Worm (Caenorhabditis elegans) whole organism, young adult: Measurements from ENCODE around the gene crn-6.

Experiments
- B0019.2 ChIP-seq: fragments of 200-800 bp; sonication (Bioruptor generic); conservative IDR thresholded peaks from 2 replicates; pipeline ENCODE4 v1.3.6; 2022; ENCODE audit warnings: missing genetic modification reagents, missing genetic modification characterization, missing compliant biosample characterization
- F10E7.11 ChIP-seq: sonication (generic microtip); optimal IDR thresholded peaks from 2 replicates; lab custom pipeline; 2017; ENCODE audit warnings: mild to moderate bottlenecking, missing genetic modification characterization, moderate library complexity, missing compliant biosample characterization
- F22D6.2 ChIP-seq: sonication (generic microtip); optimal IDR thresholded peaks from 2 replicates; lab custom pipeline; 2016; ENCODE audit warnings: mild to moderate bottlenecking, missing genetic modification characterization, missing compliant biosample characterization
- F52B5.7 ChIP-seq: sonication (generic microtip); optimal IDR thresholded peaks from 2 replicates; lab custom pipeline; 2016; ENCODE audit warnings: mild to moderate bottlenecking, missing genetic modification characterization, missing compliant biosample characterization
- K11D2.4 ChIP-seq: fragments of 200-800 bp; sonication (Bioruptor generic); IDR thresholded peaks from 2 replicates; pipeline ENCODE4 v1.3.6; 2022; ENCODE audit warnings: missing genetic modification reagents, missing genetic modification characterization, missing compliant biosample characterization
- Y53F4B.3 ChIP-seq: fragments of 200-800 bp; sonication (Bioruptor generic); IDR thresholded peaks from 2 replicates; pipeline ENCODE4 v1.3.6; 2022; ENCODE audit warnings: missing genetic modification reagents, missing genetic modification characterization, missing compliant biosample characterization
- Y95B8A.8 ChIP-seq: fragments of 200-800 bp; sonication (Bioruptor generic); IDR thresholded peaks from 2 replicates; pipeline ENCODE4 v1.3.6; 2022; ENCODE audit warnings: missing genetic modification reagents, missing genetic modification characterization, missing compliant biosample characterization
- ZK185.1 ChIP-seq: sonication (generic microtip); optimal IDR thresholded peaks from 2 replicates; lab custom pipeline; 2016; ENCODE audit warnings: mild to moderate bottlenecking, missing genetic modification characterization, missing compliant biosample characterization; ENCODE audit not compliant: poor library complexity, severe bottlenecking
- attf-6 ChIP-seq: fragments of 200-800 bp; sonication (Bioruptor generic); IDR thresholded peaks from 2 replicates; pipeline ENCODE4 v1.3.6; 2022; ENCODE audit warnings: missing genetic modification reagents, missing genetic modification characterization, missing compliant biosample characterization
- bed-2 ChIP-seq: fragments of 200-800 bp; sonication (Bioruptor generic); IDR thresholded peaks from 2 replicates; pipeline ENCODE4 v1.3.6; 2022; ENCODE audit warnings: missing genetic modification reagents, missing genetic modification characterization, missing compliant biosample characterization
- cebp-2 ChIP-seq: fragments of 200-800 bp; sonication (Bioruptor generic); IDR thresholded peaks from 2 replicates; pipeline ENCODE4 v1.3.6; 2022; ENCODE audit warnings: missing genetic modification characterization, missing compliant biosample characterization
- ceh-40 ChIP-seq: fragments of 200-800 bp; sonication (Bioruptor generic); IDR thresholded peaks from 2 replicates; pipeline ENCODE4 v1.3.6; 2022; ENCODE audit warnings: missing genetic modification characterization, missing compliant biosample characterization
- egrh-3 ChIP-seq: fragments of 200-800 bp; sonication (Bioruptor generic); IDR thresholded peaks from 2 replicates; pipeline ENCODE4 v1.3.6; 2022; ENCODE audit warnings: missing genetic modification reagents, missing genetic modification characterization, missing compliant biosample characterization
- ekl-4 ChIP-seq: fragments of 200-800 bp; sonication (Bioruptor generic); IDR thresholded peaks from 2 replicates; pipeline ENCODE4 v1.3.6; 2022; ENCODE audit warnings: missing genetic modification reagents, missing genetic modification characterization, missing compliant biosample characterization
- hlh-12 ChIP-seq: sonication (generic microtip); optimal IDR thresholded peaks from 2 replicates; lab custom pipeline; 2016; ENCODE audit warnings: missing genetic modification characterization, missing compliant biosample characterization
- hmg-1.2 ChIP-seq: fragments of 200-800 bp; sonication (Bioruptor generic); IDR thresholded peaks from 2 replicates; pipeline ENCODE4 v1.3.6; 2022; ENCODE audit warnings: missing genetic modification reagents, missing genetic modification characterization, missing compliant biosample characterization
- hmg-20 ChIP-seq: fragments of 200-800 bp; sonication (Bioruptor generic); IDR thresholded peaks from 2 replicates; pipeline ENCODE4 v1.3.6; 2022; ENCODE audit warnings: missing genetic modification reagents, missing genetic modification characterization, missing compliant biosample characterization
- let-526 ChIP-seq: fragments of 200-800 bp; sonication (Bioruptor generic); IDR thresholded peaks from 2 replicates; pipeline ENCODE4 v1.3.6; 2022; ENCODE audit warnings: missing genetic modification reagents, missing genetic modification characterization, missing compliant biosample characterization
- let-607 ChIP-seq, 2 experiments: fragments of 200-800 bp in 1 of 2; sonication (Bioruptor generic) in 1 of 2; sonication (generic microtip) in 1 of 2; optimal IDR thresholded peaks; 2 replicates each; lab custom pipeline; 2016 to 2018; ENCODE audit warnings: mild to moderate bottlenecking in 2 of 2, missing compliant biosample characterization in 2 of 2, missing genetic modification characterization in 2 of 2, moderate library complexity in 2 of 2, missing genotype in 1 of 2
- lin-26 ChIP-seq: fragments of 200-800 bp; sonication (Bioruptor generic); IDR thresholded peaks from 2 replicates; pipeline ENCODE4 v1.3.6; 2022; ENCODE audit warnings: missing genetic modification reagents, missing genetic modification characterization, missing compliant biosample characterization
- lsy-27 ChIP-seq: sonication (generic microtip); optimal IDR thresholded peaks from 2 replicates; lab custom pipeline; 2017; ENCODE audit warnings: missing genetic modification characterization, mild to moderate bottlenecking, missing compliant biosample characterization, antibody characterized with exemption, missing genotype, borderline replicate concordance; ENCODE audit not compliant: insufficient read depth
- madf-6 ChIP-seq: fragments of 200-800 bp; sonication (Bioruptor generic); IDR thresholded peaks from 2 replicates; pipeline ENCODE4 v1.3.6; 2022; ENCODE audit warnings: missing genetic modification reagents, missing genetic modification characterization, missing compliant biosample characterization
- mxl-1 ChIP-seq: sonication (generic microtip); optimal IDR thresholded peaks from 2 replicates; lab custom pipeline; 2016; ENCODE audit warnings: missing genetic modification characterization, missing compliant biosample characterization
- nfya-2 ChIP-seq: fragments of 200-800 bp; sonication (Bioruptor generic); IDR thresholded peaks from 2 replicates; pipeline ENCODE4 v1.3.6; 2022; ENCODE audit warnings: missing genetic modification reagents, missing genetic modification characterization, missing compliant biosample characterization
- nfyb-1 ChIP-seq: fragments of 200-800 bp; sonication (Bioruptor generic); IDR thresholded peaks from 2 replicates; pipeline ENCODE4 v1.3.6; 2022; ENCODE audit warnings: missing genetic modification reagents, missing genetic modification characterization, missing compliant biosample characterization
- nhr-179 ChIP-seq: sonication (generic microtip); optimal IDR thresholded peaks from 2 replicates; lab custom pipeline; 2016; ENCODE audit warnings: mild to moderate bottlenecking, missing genetic modification characterization, missing compliant biosample characterization
- nhr-90 ChIP-seq: sonication (generic microtip); optimal IDR thresholded peaks from 2 replicates; lab custom pipeline; 2016; ENCODE audit warnings: missing genotype, mild to moderate bottlenecking, missing genetic modification characterization, missing compliant biosample characterization
- pha-4 ChIP-seq: fragments of 150-350 bp; sonication (generic microtip); optimal IDR thresholded peaks from 2 replicates; lab custom pipeline; 2014; ENCODE audit warnings: missing biosample characterization, missing genetic modification reagents, missing genetic modification characterization
- repo-1 ChIP-seq: sonication (generic microtip); optimal IDR thresholded peaks from 2 replicates; lab custom pipeline; 2017; ENCODE audit warnings: mild to moderate bottlenecking, missing genetic modification characterization, missing compliant biosample characterization
- sdz-38 ChIP-seq: sonication (generic microtip); optimal IDR thresholded peaks from 2 replicates; lab custom pipeline; 2016; ENCODE audit warnings: missing genotype, missing genetic modification characterization, missing compliant biosample characterization
- snpc-3.4 ChIP-seq: sonication (generic microtip); optimal IDR thresholded peaks from 2 replicates; lab custom pipeline; 2017; ENCODE audit warnings: missing genetic modification characterization, mild to moderate bottlenecking, missing compliant biosample characterization, antibody characterized with exemption, moderate library complexity, missing genotype, missing genetic modification reagents
- tbx-9 ChIP-seq: sonication (generic microtip); optimal IDR thresholded peaks from 2 replicates; lab custom pipeline; 2016; ENCODE audit warnings: borderline replicate concordance, missing genetic modification characterization, inconsistent platforms, missing compliant biosample characterization
- unc-130 ChIP-seq: sonication (generic microtip); optimal IDR thresholded peaks from 2 replicates; lab custom pipeline; 2016; ENCODE audit warnings: missing genetic modification reagents, missing genetic modification characterization, missing compliant biosample characterization
- unc-62 ChIP-seq: fragments of 150-350 bp; optimal IDR thresholded peaks from 2 replicates; lab custom pipeline; 2014; ENCODE audit warnings: missing biosample characterization, missing genetic modification reagents, missing genetic modification characterization
- zfh-2 ChIP-seq: fragments of 200-800 bp; sonication (Bioruptor generic); conservative IDR thresholded peaks from 2 replicates; pipeline ENCODE4 v1.3.6; 2022; ENCODE audit warnings: missing genetic modification reagents, missing genetic modification characterization, missing compliant biosample characterization
- ztf-22 ChIP-seq: fragments of 200-800 bp; sonication (Bioruptor generic); optimal IDR thresholded peaks from 2 replicates; lab custom pipeline; 2018; ENCODE audit warnings: mild to moderate bottlenecking, missing genetic modification characterization, moderate library complexity, missing compliant biosample characterization
- ztf-25 ChIP-seq: fragments of 200-800 bp; sonication (Bioruptor generic); IDR thresholded peaks from 2 replicates; pipeline ENCODE4 v1.3.6; 2022; ENCODE audit warnings: missing genetic modification reagents, missing genetic modification characterization, missing compliant biosample characterization
- ztf-28 ChIP-seq: fragments of 200-800 bp; sonication (Bioruptor generic); IDR thresholded peaks from 2 replicates; pipeline ENCODE4 v1.3.6; 2022; ENCODE audit warnings: missing genetic modification reagents, missing genetic modification characterization, missing compliant biosample characterization

crn-6 gene

ce11 chrIII:9346722-9347121 lies 20.3 kb upstream of the crn-6 start:
- no peak for TF ChIP-seq hmg-20
- 0 out of 2 replicates have a peak, but pooled peaks have one; percentile 48 for TF ChIP-seq zfh-2 (GFP tag; lab: Robert Waterston, UW)
- TF ChIP-seq cebp-2 (GFP tag; lab: Robert Waterston, UW) = no peak
- TF ChIP-seq F10E7.11 (tag; lab: Kevin White, UChicago) = no peak
- TF ChIP-seq F52B5.7 (tag; lab: Kevin White, UChicago) = no peak
- TF ChIP-seq ceh-40 (GFP tag; lab: Robert Waterston, UW) = no peak

ce11 chrIII:9353814-9354213 lies 13.3 kb upstream of the crn-6 start:
- TF ChIP-seq egrh-3 (GFP tag; lab: Robert Waterston, UW) = no peak
- TF ChIP-seq Y95B8A.8 = no peak
- no peak for TF ChIP-seq pha-4 (tag; lab: Kevin White, UChicago)
- TF ChIP-seq ceh-40 (GFP tag; lab: Robert Waterston, UW) = no peak
- TF ChIP-seq Y53F4B.3 (GFP tag; lab: Robert Waterston, UW) = no peak
- no peak for TF ChIP-seq nfya-2
- no peak for TF ChIP-seq let-607 (tag; optimal IDR thresholded peaks at IDR 0.05; lab: Kevin White, UChicago)
- peak; percentile 46; the same call in 1 of the 2 replicates for TF ChIP-seq hmg-1.2 (GFP tag; lab: Robert Waterston, UW)
- TF ChIP-seq zfh-2 (GFP tag; lab: Robert Waterston, UW) = peak; percentile 71
- TF ChIP-seq snpc-3.4 (tag; lab: Kevin White, UChicago) = no peak
- no peak for TF ChIP-seq F52B5.7 (tag; lab: Kevin White, UChicago)

- TF ChIP-seq B0019.2 (GFP tag; lab: Robert Waterston, UW) (no peak), pha-4 (tag; lab: Kevin White, UChicago) (no peak), ztf-22 (no peak), sdz-38 (tag; lab: Kevin White, UChicago) (no peak), nhr-90 (no peak), bed-2 (GFP tag; lab: Robert Waterston, UW) (no peak), ztf-28 (GFP tag; lab: Robert Waterston, UW) (0 out of 2 replicates have a peak, but pooled peaks have one; percentile 5), attf-6 (GFP tag; lab: Robert Waterston, UW) (no peak), zfh-2 (GFP tag; lab: Robert Waterston, UW) (peak; percentile 61; the same call in 1 of the 2 replicates), ceh-40 (GFP tag; lab: Robert Waterston, UW) (no peak), let-526 (no peak), Y53F4B.3 (GFP tag; lab: Robert Waterston, UW) (no peak), hlh-12 (tag; lab: Kevin White, UChicago) (no peak), lin-26 (GFP tag; lab: Robert Waterston, UW) (no peak)
Measured at ce11 chrIII:9355412-9355969, 11.6 kb upstream of the crn-6 start, which contains the start of gene chtb-1. Gene chtb-1, minus strand, starts transcription at chrIII:9355462.

- no peak for TF ChIP-seq hmg-1.2 (GFP tag; lab: Robert Waterston, UW)
- no peak for TF ChIP-seq F52B5.7 (tag; lab: Kevin White, UChicago)
- TF ChIP-seq ztf-25 (GFP tag; lab: Robert Waterston, UW) = no peak
Measured at ce11 chrIII:9359060-9359459, 8.0 kb upstream of the crn-6 start, which contains the start of gene K04H4.5. Gene K04H4.5, plus strand, starts transcription at chrIII:9359360.

ce11 chrIII:9361228-9361627 lies 5.8 kb upstream of the crn-6 start, which contains the start of gene flp-25:
Gene flp-25, plus strand, starts transcription at chrIII:9361528.
- no peak for TF ChIP-seq tbx-9 (tag; lab: Kevin White, UChicago)
- TF ChIP-seq F22D6.2 (tag; lab: Kevin White, UChicago) = no peak
- no peak for TF ChIP-seq nfyb-1 (GFP tag; lab: Robert Waterston, UW)
- TF ChIP-seq unc-62 = no peak
- TF ChIP-seq madf-6 (GFP tag; lab: Robert Waterston, UW) = no peak
- TF ChIP-seq nhr-179 (tag; lab: Kevin White, UChicago) = no peak
- no peak for TF ChIP-seq ZK185.1
- TF ChIP-seq ztf-28 (GFP tag; lab: Robert Waterston, UW) = no peak
- no peak for TF ChIP-seq unc-130 (GFP tag; lab: Kevin White, UChicago)
- no peak for TF ChIP-seq ekl-4 (GFP tag; lab: Robert Waterston, UW)
- TF ChIP-seq repo-1 (tag; lab: Kevin White, UChicago) = no peak
- no peak for TF ChIP-seq lsy-27 (tag; lab: Kevin White, UChicago)
- no peak for TF ChIP-seq mxl-1
- TF ChIP-seq K11D2.4 (GFP tag; lab: Robert Waterston, UW) = no peak
